Fruit fly (Drosophila melanogaster): ENCODE results near the gene CG1271.

dm6 chr3L:3102506-3103023, 50.3 kb downstream of the CG1271 start:
- TF ChIP-seq CTCF (optimal IDR thresholded peaks at IDR 0.05) = no peak
- no peak for TF ChIP-seq CG8478 (optimal IDR thresholded peaks at IDR 0.05)

All from S2 (cell line).